Worm (Caenorhabditis elegans): Measurements from ENCODE around the gene F53B1.9.

F53B1.9 gene

ce11 chrX:2089434-2089833, 42.2 kb downstream of the F53B1.9 start, which contains the start of gene lsy-2 (continued):
- peak; percentile 53 for TF ChIP-seq rnt-1 (tag; optimal IDR thresholded peaks at IDR 0.05)
- TF ChIP-seq lin-35 (GFP tag; optimal IDR thresholded peaks at IDR 0.05): peak; percentile 66 to 88
- TF ChIP-seq swsn-7 (tag; optimal IDR thresholded peaks at IDR 0.05): peak; percentile 40
- peak; percentile 64 for TF ChIP-seq C16A3.4 (tag; optimal IDR thresholded peaks at IDR 0.05)
- TF ChIP-seq skn-1 (tag; optimal IDR thresholded peaks at IDR 0.05): peak; percentile 91

ce11 chrX:2087716-2088115, 43.9 kb downstream of the F53B1.9 start:
- TF ChIP-seq snu-23 (GFP tag; optimal IDR thresholded peaks at IDR 0.05): no peak
- TF ChIP-seq ceh-63 (GFP tag; optimal IDR thresholded peaks at IDR 0.05): no peak
- no peak for TF ChIP-seq ces-1 (GFP tag; optimal IDR thresholded peaks at IDR 0.05)
- TF ChIP-seq rnt-1 (tag; optimal IDR thresholded peaks at IDR 0.05): no peak
- TF ChIP-seq snpc-4 (tag; optimal IDR thresholded peaks at IDR 0.05): no peak
- TF ChIP-seq F16B12.6 (tag; optimal IDR thresholded peaks at IDR 0.05): no peak
- TF ChIP-seq sup-37 (GFP tag; optimal IDR thresholded peaks at IDR 0.05): no peak
- TF ChIP-seq nhr-11 (tag; optimal IDR thresholded peaks at IDR 0.05): no peak
- no peak for TF ChIP-seq nhr-84 (tag; optimal IDR thresholded peaks at IDR 0.05)
- TF ChIP-seq dpl-1 (GFP tag; optimal IDR thresholded peaks at IDR 0.05): no peak
- no peak for TF ChIP-seq lin-14 (GFP tag; optimal IDR thresholded peaks at IDR 0.05)
- no peak for TF ChIP-seq nhr-12 (tag; optimal IDR thresholded peaks at IDR 0.05)
- TF ChIP-seq ceh-8 (GFP tag; optimal IDR thresholded peaks at IDR 0.05): no peak
- TF ChIP-seq nhr-20 (tag; optimal IDR thresholded peaks at IDR 0.05): no peak
- no peak for TF ChIP-seq egl-27 (tag; optimal IDR thresholded peaks at IDR 0.05)

- TF ChIP-seq skn-1 (tag; optimal IDR thresholded peaks at IDR 0.05): peak; percentile 62
- no peak for TF ChIP-seq lin-14 (GFP tag; optimal IDR thresholded peaks at IDR 0.05)
Measured at ce11 chrX:2085494-2085893, 46.1 kb downstream of the F53B1.9 start.

ce11 chrX:2084988-2085387, 46.7 kb downstream of the F53B1.9 start, which contains the start of gene F49H12.2:
Gene F49H12.2, plus strand, starts transcription at chrX:2085288.
- TF ChIP-seq xbp-1 (tag; optimal IDR thresholded peaks at IDR 0.05) (no peak), mab-9 (GFP tag; IDR thresholded peaks at IDR 0.05) (no peak), mdl-1 (tag; optimal IDR thresholded peaks at IDR 0.05) (no peak), fkh-4 (tag; optimal IDR thresholded peaks at IDR 0.05; ENCODE audit: borderline replicate concordance) (no peak), Y116A8C.19 (tag; optimal IDR thresholded peaks at IDR 0.05; ENCODE audit: borderline replicate concordance) (no peak), unc-30 (tag; optimal IDR thresholded peaks at IDR 0.05) (no peak), lin-13 (GFP tag; optimal IDR thresholded peaks at IDR 0.05) (no peak), isw-1 (GFP tag; IDR thresholded peaks at IDR 0.05) (no peak), skn-1 (tag; optimal IDR thresholded peaks at IDR 0.05) (no peak), hlh-17 (GFP tag; optimal IDR thresholded peaks at IDR 0.05; ENCODE audit: borderline replicate concordance) (no peak), efl-1 (optimal IDR thresholded peaks at IDR 0.05) (no peak), efl-1 (GFP tag; optimal IDR thresholded peaks at IDR 0.05 in 1 of 2) (no peak)

- no peak for TF ChIP-seq elt-3 (tag; optimal IDR thresholded peaks at IDR 0.05)
- no peak for TF ChIP-seq egl-13 (tag; optimal IDR thresholded peaks at IDR 0.05)
- TF ChIP-seq nhr-237 (tag; optimal IDR thresholded peaks at IDR 0.05): no peak
- peak; percentile 67 for TF ChIP-seq fkh-8 (tag; optimal IDR thresholded peaks at IDR 0.05)
- TF ChIP-seq nhr-19 (GFP tag; conservative IDR thresholded peaks at IDR 0.05): no peak
- peak; percentile 45 for TF ChIP-seq nhr-71 (tag; optimal IDR thresholded peaks at IDR 0.05)
- TF ChIP-seq blmp-1 (tag; optimal IDR thresholded peaks at IDR 0.05): no peak
- TF ChIP-seq vab-15 (tag; optimal IDR thresholded peaks at IDR 0.05): no peak
- peak; percentile 39 for TF ChIP-seq dsc-1 (tag; optimal IDR thresholded peaks at IDR 0.05)
- no peak for TF ChIP-seq nhr-77 (tag; optimal IDR thresholded peaks at IDR 0.05)
- TF ChIP-seq hlh-17 (GFP tag; optimal IDR thresholded peaks at IDR 0.05; ENCODE audit: borderline replicate concordance): no peak
- no peak for TF ChIP-seq zag-1 (tag; optimal IDR thresholded peaks at IDR 0.05)
- peak; percentile 49 for TF ChIP-seq unc-86 (tag; optimal IDR thresholded peaks at IDR 0.05)
- no peak for TF ChIP-seq sptf-1 (tag; optimal IDR thresholded peaks at IDR 0.05)
- TF ChIP-seq ceh-88 (GFP tag; IDR thresholded peaks at IDR 0.05): no peak
- TF ChIP-seq ama-1 (optimal IDR thresholded peaks at IDR 0.05): no peak
- no peak for TF ChIP-seq aha-1 (tag; optimal IDR thresholded peaks at IDR 0.05)
- no peak for TF ChIP-seq dpl-1 (GFP tag; optimal IDR thresholded peaks at IDR 0.05)
- TF ChIP-seq ceh-82 (tag; optimal IDR thresholded peaks at IDR 0.05): no peak
- no peak for TF ChIP-seq efl-1 (optimal IDR thresholded peaks at IDR 0.05)
- no peak for TF ChIP-seq efl-1 (GFP tag; optimal IDR thresholded peaks at IDR 0.05 in 1 of 2)
Measured at ce11 chrX:2084019-2084418, 47.6 kb downstream of the F53B1.9 start, which contains the start of gene F49H12.3. Gene F49H12.3, plus strand, starts transcription at chrX:2084375.

Measured in whole organism, L1 larva.